Worm (Caenorhabditis elegans): Measurements from ENCODE around the gene F45F2.11.
A peak's percentile ranks its signal among the peaks of the same experiment; 100 is the strongest.

F45F2.11 gene

ce11 chrV:8520846-8521553 is at the start of gene F45F2.11, which contains the start of gene otpl-7:
Gene F45F2.11 (minus strand): TSS chrV:8520896.
Gene otpl-7 (plus strand): TSS chrV:8521503.
- TF ChIP-seq unc-3 (GFP tag; conservative IDR thresholded peaks at IDR 0.05) (no peak), unc-3 (tag; optimal IDR thresholded peaks at IDR 0.05) (no peak), sox-4 (tag; optimal IDR thresholded peaks at IDR 0.05) (no peak), sdc-2 (tag; optimal IDR thresholded peaks at IDR 0.05) (no peak), gmeb-2 (tag; optimal IDR thresholded peaks at IDR 0.05) (no peak), ceh-6 (GFP tag; optimal IDR thresholded peaks at IDR 0.05) (no peak), odd-2 (tag; optimal IDR thresholded peaks at IDR 0.05) (no peak), K02D7.2 (tag; optimal IDR thresholded peaks at IDR 0.05) (no peak), hlh-6 (tag; optimal IDR thresholded peaks at IDR 0.05) (no peak)

- TF ChIP-seq ceh-14 (tag; optimal IDR thresholded peaks at IDR 0.05) (peak; percentile 12), K02D7.2 (tag; optimal IDR thresholded peaks at IDR 0.05) (no peak), dmd-4 (tag; optimal IDR thresholded peaks at IDR 0.05; ENCODE audit: borderline replicate concordance) (no peak), ceh-45 (GFP tag; IDR thresholded peaks at IDR 0.05) (no peak), T23F11.4 (GFP tag; optimal IDR thresholded peaks at IDR 0.05) (no peak), nhr-232 (tag; optimal IDR thresholded peaks at IDR 0.05) (no peak), nfya-1 (tag; optimal IDR thresholded peaks at IDR 0.05) (peak; percentile 40), ceh-19 (GFP tag; optimal IDR thresholded peaks at IDR 0.05) (no peak), rnt-1 (tag; optimal IDR thresholded peaks at IDR 0.05) (no peak), ceh-24 (tag; optimal IDR thresholded peaks at IDR 0.05) (no peak)
Observed at ce11 chrV:8569841-8570361, 49.2 kb upstream of the F45F2.11 start, which contains the start of the genes F25G6.9 and symk-1. Gene F25G6.9 (minus strand): TSS chrV:8570000. Gene symk-1 (plus strand): TSS chrV:8570311.

ce11 chrV:8569172-8569571 is 48.5 kb upstream of the F45F2.11 start:
- TF ChIP-seq npax-4 (tag; optimal IDR thresholded peaks at IDR 0.05): no peak
- TF ChIP-seq ceh-48 (tag; optimal IDR thresholded peaks at IDR 0.05): no peak
- no peak for TF ChIP-seq hlh-30 (tag; optimal IDR thresholded peaks at IDR 0.05; ENCODE audit: insufficient read depth)
- no peak for TF ChIP-seq ceh-2 (tag; optimal IDR thresholded peaks at IDR 0.05)
- no peak for TF ChIP-seq zip-5 (tag; optimal IDR thresholded peaks at IDR 0.05)
- TF ChIP-seq ceh-30 (tag; optimal IDR thresholded peaks at IDR 0.05): no peak
- no peak for TF ChIP-seq dve-1 (tag; optimal IDR thresholded peaks at IDR 0.05)
- no peak for TF ChIP-seq ets-4 (tag; optimal IDR thresholded peaks at IDR 0.05)
- no peak for TF ChIP-seq nhr-232 (tag; optimal IDR thresholded peaks at IDR 0.05)

ce11 chrV:8565075-8565474 is 44.4 kb upstream of the F45F2.11 start, which contains the start of gene F25G6.8:
Gene F25G6.8 (minus strand): TSS chrV:8565175.
- TF ChIP-seq ceh-19 (GFP tag; optimal IDR thresholded peaks at IDR 0.05): no peak
- TF ChIP-seq ceh-45 (GFP tag; IDR thresholded peaks at IDR 0.05): no peak
- no peak for TF ChIP-seq unc-42 (tag; optimal IDR thresholded peaks at IDR 0.05)
- TF ChIP-seq nfya-1 (tag; optimal IDR thresholded peaks at IDR 0.05): no peak

- TF ChIP-seq ceh-14 (tag; optimal IDR thresholded peaks at IDR 0.05) (no peak), ceh-31 (tag; optimal IDR thresholded peaks at IDR 0.05) (no peak), ztf-16 (tag; optimal IDR thresholded peaks at IDR 0.05) (no peak), fax-1 (tag; optimal IDR thresholded peaks at IDR 0.05) (no peak), hlh-6 (tag; optimal IDR thresholded peaks at IDR 0.05) (no peak), elt-2 (tag; optimal IDR thresholded peaks at IDR 0.05) (no peak), zip-5 (tag; optimal IDR thresholded peaks at IDR 0.05) (no peak), pqm-1 (tag; optimal IDR thresholded peaks at IDR 0.05) (no peak), elt-4 (tag; optimal IDR thresholded peaks at IDR 0.05) (no peak), odd-2 (tag; optimal IDR thresholded peaks at IDR 0.05) (no peak)
Observed at ce11 chrV:8560916-8561315, 40.2 kb upstream of the F45F2.11 start, which contains the start of gene acr-16. Gene acr-16 (plus strand): TSS chrV:8561216.

Data from whole organism, late embryonic.